Worm (Caenorhabditis elegans) whole organism, mixed stage, embryonic: ENCODE data around the gene F36H5.4.

ENCODE experiments used
- M03D4.4 ChIP-seq: sonication (generic microtip); optimal IDR thresholded peaks from 2 replicates; lab custom pipeline; 2017; ENCODE audit warnings: mild to moderate bottlenecking, missing genetic modification characterization, missing compliant biosample characterization
- bed-3 ChIP-seq: fragments of 200-800 bp; sonication (Bioruptor generic); optimal IDR thresholded peaks from 3 replicates; lab custom pipeline; 2018; ENCODE audit warnings: mild to moderate bottlenecking, missing genetic modification characterization, moderate library complexity, missing compliant biosample characterization
- blmp-1 ChIP-seq: fragments of 150-350 bp; optimal IDR thresholded peaks from 2 replicates; lab custom pipeline; 2014; ENCODE audit warnings: missing biosample characterization, missing genetic modification characterization
- ceh-39 ChIP-seq: fragments of 150-350 bp; optimal IDR thresholded peaks from 2 replicates; lab custom pipeline; 2014; ENCODE audit warnings: missing biosample characterization, missing genetic modification characterization
- ceh-43 ChIP-seq: fragments of 200-800 bp; sonication (Bioruptor generic); optimal IDR thresholded peaks from 2 replicates; lab custom pipeline; 2018; ENCODE audit warnings: mild to moderate bottlenecking, missing genetic modification characterization, moderate library complexity, missing compliant biosample characterization
- ceh-83 ChIP-seq: fragments of 200-800 bp; sonication (Bioruptor generic); optimal IDR thresholded peaks from 2 replicates; lab custom pipeline; 2018; ENCODE audit warnings: mild to moderate bottlenecking, missing genetic modification characterization, missing compliant biosample characterization
- ces-1 ChIP-seq: fragments of 150-350 bp; optimal IDR thresholded peaks from 2 replicates; lab custom pipeline; 2014; ENCODE audit warnings: missing biosample characterization, missing genetic modification reagents, missing genetic modification characterization
- cnd-1 ChIP-seq: fragments of 200-800 bp; sonication (Bioruptor generic); optimal IDR thresholded peaks from 2 replicates; lab custom pipeline; 2018; ENCODE audit warnings: mild to moderate bottlenecking, missing genetic modification characterization, missing compliant biosample characterization
- drap-1 ChIP-seq: fragments of 200-800 bp; sonication (Bioruptor generic); optimal IDR thresholded peaks from 3 replicates; lab custom pipeline; 2018; ENCODE audit warnings: mild to moderate bottlenecking, missing genetic modification characterization, missing compliant biosample characterization
- elt-3 ChIP-seq: fragments of 150-350 bp; optimal IDR thresholded peaks from 2 replicates; lab custom pipeline; 2014; ENCODE audit warnings: missing biosample characterization, missing genetic modification characterization
- flh-1 ChIP-seq: fragments of 200-800 bp; sonication (Bioruptor generic); optimal IDR thresholded peaks from 2 replicates; lab custom pipeline; 2018; ENCODE audit warnings: mild to moderate bottlenecking, missing genetic modification characterization, moderate library complexity, missing compliant biosample characterization
- ham-2 ChIP-seq: fragments of 200-800 bp; sonication (Bioruptor generic); optimal IDR thresholded peaks from 2 replicates; lab custom pipeline; 2018; ENCODE audit warnings: mild to moderate bottlenecking, missing genetic modification characterization, missing compliant biosample characterization
- hlh-1 ChIP-seq: fragments of 150-350 bp; optimal IDR thresholded peaks from 2 replicates; lab custom pipeline; 2014; ENCODE audit warnings: missing biosample characterization, missing genetic modification reagents, missing genetic modification characterization
- lin-13 ChIP-seq: fragments of 150-350 bp; optimal IDR thresholded peaks from 2 replicates; lab custom pipeline; 2014; ENCODE audit warnings: missing biosample characterization, missing genetic modification characterization
- lin-32 ChIP-seq: fragments of 200-800 bp; sonication (Bioruptor generic); optimal IDR thresholded peaks from 2 replicates; lab custom pipeline; 2018; ENCODE audit warnings: mild to moderate bottlenecking, missing genetic modification characterization, missing compliant biosample characterization
- lsy-2 ChIP-seq: fragments of 150-350 bp; optimal IDR thresholded peaks from 2 replicates; lab custom pipeline; 2014; ENCODE audit warnings: missing biosample characterization, missing genetic modification characterization
- mab-5 ChIP-seq: fragments of 150-350 bp; optimal IDR thresholded peaks from 2 replicates; lab custom pipeline; 2014; ENCODE audit warnings: missing biosample characterization, missing genetic modification characterization
- mep-1 ChIP-seq: fragments of 150-350 bp; optimal IDR thresholded peaks from 2 replicates; lab custom pipeline; 2017; ENCODE audit warnings: missing biosample characterization, missing genetic modification reagents, missing genetic modification characterization, inconsistent platforms
- mls-2 ChIP-seq: sonication (generic microtip); optimal IDR thresholded peaks from 2 replicates; lab custom pipeline; 2016; ENCODE audit warnings: mild to moderate bottlenecking, missing genetic modification characterization, moderate library complexity, missing compliant biosample characterization
- nhr-12 ChIP-seq: fragments of 150-350 bp; optimal IDR thresholded peaks from 2 replicates; lab custom pipeline; 2014; ENCODE audit warnings: missing biosample characterization, missing genetic modification characterization
- nhr-2 ChIP-seq: fragments of 150-350 bp; optimal IDR thresholded peaks from 2 replicates; lab custom pipeline; 2014; ENCODE audit warnings: missing biosample characterization, missing genetic modification characterization
- nhr-28 ChIP-seq: fragments of 150-350 bp; optimal IDR thresholded peaks from 2 replicates; lab custom pipeline; 2014; ENCODE audit warnings: missing biosample characterization, missing genetic modification characterization
- nhr-76 ChIP-seq: sonication (generic microtip); optimal IDR thresholded peaks from 2 replicates; lab custom pipeline; 2017; ENCODE audit warnings: missing biosample characterization, missing genetic modification characterization
- pha-4 ChIP-seq: fragments of 150-350 bp; optimal IDR thresholded peaks from 2 replicates; lab custom pipeline; 2018; ENCODE audit warnings: missing biosample characterization, missing genetic modification reagents, missing genetic modification characterization
- sem-2 ChIP-seq: fragments of 200-800 bp; sonication (Bioruptor generic); optimal IDR thresholded peaks from 2 replicates; lab custom pipeline; 2018; ENCODE audit warnings: mild to moderate bottlenecking, missing genetic modification characterization, missing compliant biosample characterization
- snpc-4 ChIP-seq: fragments of 150-350 bp; optimal IDR thresholded peaks from 2 replicates; lab custom pipeline; 2014; ENCODE audit warnings: missing biosample characterization, missing genetic modification characterization
- sptf-1 ChIP-seq: sonication (generic microtip); optimal IDR thresholded peaks from 2 replicates; lab custom pipeline; 2017; ENCODE audit warnings: mild to moderate bottlenecking, missing genetic modification characterization, moderate library complexity, missing compliant biosample characterization
- tbx-8 ChIP-seq: fragments of 200-800 bp; sonication (Bioruptor generic); optimal IDR thresholded peaks from 2 replicates; lab custom pipeline; 2018; ENCODE audit warnings: mild to moderate bottlenecking, missing genetic modification characterization, moderate library complexity, missing compliant biosample characterization
- unc-120 ChIP-seq: sonication (generic microtip); optimal IDR thresholded peaks from 2 replicates; lab custom pipeline; 2017; ENCODE audit warnings: missing genetic modification characterization, missing compliant biosample characterization; ENCODE audit not compliant: poor library complexity, severe bottlenecking
- unc-39 ChIP-seq: fragments of 150-350 bp; optimal IDR thresholded peaks from 2 replicates; lab custom pipeline; 2014; ENCODE audit warnings: missing biosample characterization, missing genetic modification characterization
- unc-62 ChIP-seq: fragments of 150-350 bp; optimal IDR thresholded peaks from 2 replicates; lab custom pipeline; 2014; ENCODE audit warnings: missing biosample characterization, missing genetic modification reagents, missing genetic modification characterization
- zip-8 ChIP-seq: fragments of 150-350 bp; optimal IDR thresholded peaks from 2 replicates; lab custom pipeline; 2014; ENCODE audit warnings: missing biosample characterization, missing genetic modification characterization
- ztf-11 ChIP-seq: fragments of 150-350 bp; optimal IDR thresholded peaks from 2 replicates; lab custom pipeline; 2014; ENCODE audit warnings: missing biosample characterization, missing genetic modification characterization

F36H5.4 gene

ce11 chrII:1744183-1744582, 17.5 kb upstream of the F36H5.4 start, which contains the start of gene clec-19:
Gene clec-19, plus strand, starts transcription at chrII:1744483.
- no peak for TF ChIP-seq M03D4.4 (tag; lab: Kevin White, UChicago)
- no peak for TF ChIP-seq ces-1 (GFP tag; lab: Kevin White, UChicago)
- no peak for TF ChIP-seq ztf-11 (tag; lab: Kevin White, UChicago)
- TF ChIP-seq nhr-28 (tag; lab: Kevin White, UChicago): no peak
- TF ChIP-seq mep-1: no peak
- TF ChIP-seq nhr-2 (tag; lab: Kevin White, UChicago): no peak
- TF ChIP-seq nhr-76 (tag; lab: Kevin White, UChicago): no peak
- no peak for TF ChIP-seq ham-2 (GFP tag; lab: Kevin White, UChicago)
- TF ChIP-seq mls-2 (tag; lab: Kevin White, UChicago): no peak
- TF ChIP-seq sem-2: no peak
- TF ChIP-seq sptf-1 (tag; lab: Kevin White, UChicago): no peak

ce11 chrII:1750413-1750812, 11.3 kb upstream of the F36H5.4 start, which contains the start of the genes F36H5.13 and F36H5.8:
Gene F36H5.13, minus strand, starts transcription at chrII:1750513.
Gene F36H5.8, minus strand, starts transcription at chrII:1750686.
- no peak for TF ChIP-seq lsy-2 (tag; lab: Kevin White, UChicago)
- TF ChIP-seq nhr-12 (tag; lab: Kevin White, UChicago): no peak
- TF ChIP-seq unc-120: no peak
- no peak for TF ChIP-seq blmp-1 (tag; lab: Kevin White, UChicago)
- no peak for TF ChIP-seq ztf-11 (tag; lab: Kevin White, UChicago)
- TF ChIP-seq sptf-1 (tag; lab: Kevin White, UChicago): no peak
- TF ChIP-seq cnd-1 (tag; lab: Kevin White, UChicago): no peak
- TF ChIP-seq flh-1 (GFP tag; lab: Kevin White, UChicago): no peak
- TF ChIP-seq elt-3 (tag; lab: Kevin White, UChicago): no peak
- TF ChIP-seq ceh-83 (GFP tag; lab: Kevin White, UChicago): no peak
- TF ChIP-seq nhr-76 (tag; lab: Kevin White, UChicago): no peak
- no peak for TF ChIP-seq drap-1 (GFP tag; lab: Kevin White, UChicago)
- no peak for TF ChIP-seq bed-3 (GFP tag; lab: Kevin White, UChicago)
- TF ChIP-seq ceh-43 (GFP tag; lab: Kevin White, UChicago): no peak
- no peak for TF ChIP-seq nhr-28 (tag; lab: Kevin White, UChicago)
- no peak for TF ChIP-seq ham-2 (GFP tag; lab: Kevin White, UChicago)
- TF ChIP-seq unc-39 (tag; lab: Kevin White, UChicago): no peak
- TF ChIP-seq, all 35 proteins: peak for 0

ce11 chrII:1752990-1753389, 8.7 kb upstream of the F36H5.4 start, which contains the start of gene F36H5.9:
Gene F36H5.9, minus strand, starts transcription at chrII:1753090.
- TF ChIP-seq M03D4.4 (tag; lab: Kevin White, UChicago): no peak
- TF ChIP-seq ceh-83 (GFP tag; lab: Kevin White, UChicago): no peak
- no peak for TF ChIP-seq nhr-76 (tag; lab: Kevin White, UChicago)
- no peak for TF ChIP-seq ztf-11 (tag; lab: Kevin White, UChicago)
- no peak for TF ChIP-seq lin-13
- TF ChIP-seq unc-120: no peak
- no peak for TF ChIP-seq blmp-1 (tag; lab: Kevin White, UChicago)
- no peak for TF ChIP-seq zip-8
- no peak for TF ChIP-seq ham-2 (GFP tag; lab: Kevin White, UChicago)
- TF ChIP-seq lin-32 (GFP tag; lab: Kevin White, UChicago): no peak
- no peak for TF ChIP-seq hlh-1
- TF ChIP-seq tbx-8: no peak
- TF ChIP-seq unc-62: no peak
- TF ChIP-seq mep-1: no peak
- TF ChIP-seq snpc-4 (tag; lab: Kevin White, UChicago): no peak
- TF ChIP-seq ceh-39: no peak
- TF ChIP-seq mls-2 (tag; lab: Kevin White, UChicago): no peak
- TF ChIP-seq flh-1 (GFP tag; lab: Kevin White, UChicago): no peak
- TF ChIP-seq bed-3 (GFP tag; lab: Kevin White, UChicago): no peak
- no peak for TF ChIP-seq unc-39 (tag; lab: Kevin White, UChicago)

ce11 chrII:1756072-1756471, 5.6 kb upstream of the F36H5.4 start, which contains the start of gene F36H5.17:
Gene F36H5.17, minus strand, starts transcription at chrII:1756172.
- TF ChIP-seq blmp-1 (tag; lab: Kevin White, UChicago) (no peak), ceh-83 (GFP tag; lab: Kevin White, UChicago) (no peak), lin-32 (GFP tag; lab: Kevin White, UChicago) (no peak), zip-8 (no peak), lsy-2 (tag; lab: Kevin White, UChicago) (no peak), unc-62 (no peak), pha-4 (tag; lab: Kevin White, UChicago) (no peak), mab-5 (tag; lab: Kevin White, UChicago) (no peak), ceh-43 (GFP tag; lab: Kevin White, UChicago) (no peak), ces-1 (GFP tag; lab: Kevin White, UChicago) (no peak), lin-13 (no peak), unc-39 (tag; lab: Kevin White, UChicago) (no peak), unc-120 (no peak), snpc-4 (tag; lab: Kevin White, UChicago) (no peak), mls-2 (tag; lab: Kevin White, UChicago) (no peak), nhr-12 (tag; lab: Kevin White, UChicago) (no peak), mep-1 (no peak), cnd-1 (tag; lab: Kevin White, UChicago) (no peak)
- TF ChIP-seq, all 35 proteins: peak for 0
